Fruit fly (Drosophila melanogaster) whole organism, embryonic: ENCODE results near the gene DIP2.

Source experiments
- Asciz ChIP-seq: fragments of 200-800 bp; sonication (Bioruptor generic); optimal IDR thresholded peaks from 2 replicates; lab custom pipeline; 2017; ENCODE audit warnings: missing biosample characterization, mild to moderate bottlenecking, missing genetic modification characterization, missing genetic modification reagents
- B-H2 ChIP-seq: fragments of 200-800 bp; sonication (Bioruptor generic); optimal IDR thresholded peaks from 2 replicates; lab custom pipeline; 2018; ENCODE audit warnings: missing biosample characterization, mild to moderate bottlenecking, missing genetic modification characterization
- CG17361 ChIP-seq: fragments of 200-800 bp; sonication (Bioruptor generic); IDR thresholded peaks from 3 replicates; pipeline ENCODE4 v1.3.6; 2022; ENCODE audit warnings: missing biosample characterization, missing genetic modification characterization
- CG17568 ChIP-seq: fragments of 200-800 bp; sonication (Bioruptor generic); optimal IDR thresholded peaks from 2 replicates; lab custom pipeline; 2018; ENCODE audit warnings: missing biosample characterization, mild to moderate bottlenecking, missing genetic modification characterization, moderate library complexity
- CG17829 ChIP-seq: fragments of 200-800 bp; optimal IDR thresholded peaks from 2 replicates; lab custom pipeline; 2019; ENCODE audit warnings: missing biosample characterization, mild to moderate bottlenecking, missing genetic modification characterization, moderate library complexity
- CG2116 ChIP-seq: fragments of 200-800 bp; sonication (Bioruptor generic); optimal IDR thresholded peaks from 3 replicates; lab custom pipeline; 2018; ENCODE audit warnings: missing biosample characterization, mild to moderate bottlenecking, missing genetic modification characterization
- CG34422 ChIP-seq: fragments of 200-800 bp; sonication (Bioruptor generic); IDR thresholded peaks from 3 replicates; pipeline ENCODE4 v1.3.6; 2022; ENCODE audit warnings: missing biosample characterization, missing genetic modification characterization
- CG5953 ChIP-seq: fragments of 200-800 bp; sonication (Bioruptor generic); IDR thresholded peaks from 2 replicates; pipeline ENCODE4 v1.3.6; 2022; ENCODE audit warnings: missing biosample characterization, missing genetic modification characterization
- CG6254 ChIP-seq: fragments of 200-800 bp; sonication (Bioruptor generic); optimal IDR thresholded peaks from 3 replicates; lab custom pipeline; 2017; ENCODE audit warnings: mild to moderate bottlenecking, missing biosample characterization, missing genetic modification reagents, missing genetic modification characterization
- CG6272 ChIP-seq: fragments of 200-800 bp; sonication (Bioruptor generic); IDR thresholded peaks from 2 replicates; pipeline ENCODE4 v1.3.6; 2022; ENCODE audit warnings: missing biosample characterization, missing genetic modification characterization
- CG7372 ChIP-seq: fragments of 200-800 bp; sonication (Bioruptor generic); IDR thresholded peaks from 2 replicates; pipeline ENCODE4 v1.3.6; 2022; ENCODE audit warnings: missing biosample characterization, missing genetic modification characterization
- CG7963 ChIP-seq: fragments of 200-800 bp; sonication (Bioruptor generic); IDR thresholded peaks from 3 replicates; pipeline ENCODE4 v1.3.6; 2022; ENCODE audit warnings: missing biosample characterization, missing genetic modification characterization; ENCODE audit not compliant: partially characterized antibody
- Camta ChIP-seq: fragments of 200-800 bp; sonication (Bioruptor generic); optimal IDR thresholded peaks from 2 replicates; lab custom pipeline; 2016; ENCODE audit warnings: missing biosample characterization, missing genetic modification characterization
- CoRest ChIP-seq: fragments of 200-800 bp; sonication (Bioruptor generic); optimal IDR thresholded peaks from 3 replicates; lab custom pipeline; 2018; ENCODE audit warnings: missing biosample characterization, mild to moderate bottlenecking, missing genetic modification characterization, moderate library complexity
- Dip2 ChIP-seq: fragments of 200-800 bp; sonication (Bioruptor generic); IDR thresholded peaks from 2 replicates; pipeline ENCODE4 v1.3.6; 2022; ENCODE audit warnings: missing biosample characterization, missing genetic modification characterization
- Doc2 ChIP-seq: fragments of 200-800 bp; sonication (Bioruptor generic); IDR thresholded peaks from 2 replicates; pipeline ENCODE4 v1.3.6; 2022; ENCODE audit warnings: missing biosample characterization, missing genetic modification characterization
- HLH4C ChIP-seq: fragments of 200-800 bp; sonication (Bioruptor generic); IDR thresholded peaks from 3 replicates; pipeline ENCODE4 v1.3.6; 2022; ENCODE audit warnings: missing biosample characterization, missing genetic modification characterization; ENCODE audit not compliant: partially characterized antibody
- HLHmδ ChIP-seq: fragments of 200-800 bp; sonication (Bioruptor generic); optimal IDR thresholded peaks from 2 replicates; lab custom pipeline; 2018; ENCODE audit warnings: missing biosample characterization, mild to moderate bottlenecking, missing genetic modification characterization, moderate library complexity
- Med ChIP-seq: fragments of 200-800 bp; sonication (Bioruptor generic); peaks from one replicate; lab custom pipeline; 2016; ENCODE audit warnings: missing biosample characterization, missing genetic modification characterization, mild to moderate bottlenecking, inconsistent platforms, moderate library complexity
- Mes4 ChIP-seq: fragments of 200-800 bp; sonication (Bioruptor generic); optimal IDR thresholded peaks from 2 replicates; lab custom pipeline; 2016; ENCODE audit warnings: missing biosample characterization, missing genetic modification characterization
- NC2β ChIP-seq: fragments of 200-800 bp; sonication (Bioruptor generic); optimal IDR thresholded peaks from 2 replicates; lab custom pipeline; 2016; ENCODE audit warnings: missing biosample characterization, missing genetic modification characterization
- Nf-YA ChIP-seq: fragments of 200-800 bp; sonication (Bioruptor generic); IDR thresholded peaks from 2 replicates; pipeline ENCODE4 v1.3.6; 2022; ENCODE audit warnings: missing biosample characterization, missing genetic modification characterization
- Oli ChIP-seq: fragments of 200-800 bp; sonication (Bioruptor generic); optimal IDR thresholded peaks from 2 replicates; lab custom pipeline; 2018; ENCODE audit warnings: missing biosample characterization, mild to moderate bottlenecking, missing genetic modification characterization, moderate library complexity
- Sox102F ChIP-seq: fragments of 200-800 bp; sonication (Bioruptor generic); optimal IDR thresholded peaks from 2 replicates; lab custom pipeline; 2018; ENCODE audit warnings: missing biosample characterization, mild to moderate bottlenecking, missing genetic modification characterization, moderate library complexity
- Sry-δ ChIP-seq: fragments of 200-800 bp; sonication (Bioruptor generic); optimal IDR thresholded peaks from 2 replicates; lab custom pipeline; 2016; ENCODE audit warnings: missing biosample characterization, missing genetic modification characterization
- Xrp1 ChIP-seq: fragments of 200-800 bp; sonication (Bioruptor generic); IDR thresholded peaks from 2 replicates; pipeline ENCODE4 v1.3.6; 2022; ENCODE audit warnings: missing biosample characterization, missing genetic modification characterization
- YL-1 ChIP-seq: fragments of 200-800 bp; sonication (Bioruptor generic); optimal IDR thresholded peaks from 3 replicates; lab custom pipeline; 2017; ENCODE audit warnings: missing biosample characterization, mild to moderate bottlenecking, missing genetic modification characterization
- ato ChIP-seq: fragments of 200-800 bp; sonication (Bioruptor generic); IDR thresholded peaks from 2 replicates; pipeline ENCODE4 v1.3.6; 2022; ENCODE audit warnings: missing biosample characterization, missing genetic modification characterization; ENCODE audit not compliant: partially characterized antibody
- bab2 ChIP-seq: fragments of 200-800 bp; sonication (Bioruptor generic); optimal IDR thresholded peaks from 2 replicates; lab custom pipeline; 2016; ENCODE audit warnings: missing biosample characterization, missing genetic modification characterization
- cg ChIP-seq: fragments of 200-800 bp; sonication (Bioruptor generic); optimal IDR thresholded peaks from 3 replicates; lab custom pipeline; 2019; ENCODE audit warnings: missing biosample characterization, mild to moderate bottlenecking, missing genetic modification characterization, moderate library complexity
- ci ChIP-seq: fragments of 200-800 bp; sonication (Bioruptor generic); IDR thresholded peaks from 3 replicates; pipeline ENCODE4 v1.3.6; 2022; ENCODE audit warnings: missing biosample characterization, missing genetic modification characterization
- ewg ChIP-seq: fragments of 200-800 bp; sonication (Bioruptor generic); optimal IDR thresholded peaks from 3 replicates; lab custom pipeline; 2017; ENCODE audit warnings: mild to moderate bottlenecking, missing biosample characterization, missing genetic modification reagents, missing genetic modification characterization
- eyg ChIP-seq: fragments of 200-800 bp; sonication (Bioruptor generic); optimal IDR thresholded peaks from 3 replicates; lab custom pipeline; 2016; ENCODE audit warnings: missing biosample characterization, missing genetic modification characterization
- gcm ChIP-seq: fragments of 200-800 bp; sonication (Bioruptor generic); optimal IDR thresholded peaks from 2 replicates; lab custom pipeline; 2019; ENCODE audit warnings: missing biosample characterization, mild to moderate bottlenecking, missing genetic modification characterization, moderate library complexity
- jigr1 ChIP-seq: fragments of 200-800 bp; sonication (Bioruptor generic); IDR thresholded peaks from 3 replicates; pipeline ENCODE4 v1.3.6; 2022; ENCODE audit warnings: missing biosample characterization, missing genetic modification characterization
- maf-S ChIP-seq: fragments of 200-800 bp; sonication (Bioruptor generic); optimal IDR thresholded peaks from 2 replicates; lab custom pipeline; 2016; ENCODE audit warnings: missing biosample characterization, missing genetic modification characterization
- nmo ChIP-seq: fragments of 200-800 bp; sonication (Bioruptor generic); optimal IDR thresholded peaks from 2 replicates; lab custom pipeline; 2018; ENCODE audit warnings: missing biosample characterization, mild to moderate bottlenecking, missing genetic modification characterization, moderate library complexity
- pum ChIP-seq: fragments of 200-800 bp; sonication (Bioruptor generic); optimal IDR thresholded peaks from 2 replicates; lab custom pipeline; 2016; ENCODE audit warnings: missing biosample characterization, missing genetic modification characterization
- sens-2 ChIP-seq: fragments of 200-800 bp; sonication (Bioruptor generic); IDR thresholded peaks from 2 replicates; pipeline ENCODE4 v1.3.6; 2022; ENCODE audit warnings: missing biosample characterization, missing genetic modification characterization
- shn ChIP-seq: fragments of 200-800 bp; sonication (Bioruptor generic); optimal IDR thresholded peaks from 3 replicates; lab custom pipeline; 2016; ENCODE audit warnings: missing biosample characterization, missing genetic modification characterization
- sr ChIP-seq: fragments of 200-800 bp; sonication (Bioruptor generic); IDR thresholded peaks from 3 replicates; pipeline ENCODE4 v1.3.6; 2022; ENCODE audit warnings: missing biosample characterization, missing genetic modification characterization
- ssp ChIP-seq: fragments of 200-800 bp; sonication (Bioruptor generic); IDR thresholded peaks from 2 replicates; pipeline ENCODE4 v1.3.6; 2022; ENCODE audit warnings: missing biosample characterization, missing genetic modification characterization
- sug ChIP-seq: fragments of 200-800 bp; optimal IDR thresholded peaks from 2 replicates; lab custom pipeline; 2019; ENCODE audit warnings: missing biosample characterization, mild to moderate bottlenecking, missing genetic modification characterization, moderate library complexity
- vvl ChIP-seq: fragments of 200-800 bp; sonication (Bioruptor generic); IDR thresholded peaks from 2 replicates; pipeline ENCODE4 v1.3.6; 2022; ENCODE audit warnings: missing biosample characterization, missing genetic modification characterization
- zen2 ChIP-seq: fragments of 200-800 bp; sonication (Bioruptor generic); IDR thresholded peaks from 3 replicates; pipeline ENCODE4 v1.3.6; 2022; ENCODE audit warnings: missing biosample characterization, missing genetic modification characterization; ENCODE audit not compliant: partially characterized antibody

Gene DIP2

dm6 chr3L:274855-275254 is 17.1 kb upstream of the DIP2 start, which contains the start of gene ttm2:
TSS of gene ttm2 (plus strand) at chr3L:275155.
- TF ChIP-seq Doc2 (no peak), HLH4C (GFP tag; lab: Robert Waterston, UW) (no peak)

- TF ChIP-seq gcm (GFP tag; lab: Kevin White, UChicago) (no peak), Med (peak; percentile 0)
- TF ChIP-seq, all 482 proteins: peak for 1
Measured at dm6 chr3L:273291-273690, 15.5 kb upstream of the DIP2 start, which contains the start of gene CG32845. TSS of gene CG32845 (minus strand) at chr3L:273391.

dm6 chr3L:271501-272249 is 13.9 kb upstream of the DIP2 start:
- TF ChIP-seq sug (tag; lab: Kevin White, UChicago), result no peak
- TF ChIP-seq cg (GFP tag; lab: Kevin White, UChicago), result peak; percentile 25
- TF ChIP-seq nmo (GFP tag; lab: Kevin White, UChicago), result no peak
- no peak for TF ChIP-seq maf-S (GFP tag; lab: Kevin White, UChicago)
- TF ChIP-seq CG17829, result peak; percentile 2
- peak; percentile 34; the same call in 1 of the 3 replicates for TF ChIP-seq CG34422 (GFP tag; lab: Robert Waterston, UW)
- TF ChIP-seq Sry-δ, result no peak
- no peak for TF ChIP-seq CG6272 (GFP tag; lab: Robert Waterston, UW)
- no peak for TF ChIP-seq NC2β
- no peak for TF ChIP-seq pum
- peak; percentile 39; the same call in 1 of the 3 replicates for TF ChIP-seq HLH4C (GFP tag; lab: Robert Waterston, UW)
- no peak for TF ChIP-seq Nf-YA
- TF ChIP-seq CG17361 (GFP tag; lab: Robert Waterston, UW), result no peak
- no peak for TF ChIP-seq CG17568 (GFP tag; lab: Kevin White, UChicago)
- TF ChIP-seq jigr1 (GFP tag; lab: Robert Waterston, UW), result no peak
- TF ChIP-seq Med, result peak; percentile 72
- TF ChIP-seq Dip2 (GFP tag; lab: Robert Waterston, UW), result no peak
- peak; percentile 75 for TF ChIP-seq HLHmδ (GFP tag; lab: Kevin White, UChicago)
- no peak for TF ChIP-seq Asciz
- no peak for TF ChIP-seq ssp (GFP tag; lab: Robert Waterston, UW)
- TF ChIP-seq Oli (tag; lab: Kevin White, UChicago), result no peak
- TF ChIP-seq CG6254, result no peak
- peak; percentile 88 for TF ChIP-seq sr
- no peak; the same call in 1 of the 2 replicates for TF ChIP-seq Xrp1 (GFP tag; lab: Robert Waterston, UW)
- TF ChIP-seq B-H2 (GFP tag; lab: Kevin White, UChicago), result no peak
- TF ChIP-seq YL-1, result no peak
- no peak for TF ChIP-seq Sox102F
- no peak for TF ChIP-seq CG7372 (GFP tag; lab: Robert Waterston, UW)
- TF ChIP-seq sens-2 (GFP tag; lab: Robert Waterston, UW), result peak; percentile 42; the same call in 1 of the 2 replicates
- no peak for TF ChIP-seq CG7963 (GFP tag; lab: Robert Waterston, UW)
- TF ChIP-seq CG5953 (GFP tag; lab: Robert Waterston, UW), result peak; percentile 42; the same call in 1 of the 2 replicates
- peak; percentile 77; the same call in 2 of the 3 replicates for TF ChIP-seq ci (GFP tag; lab: Robert Waterston, UW)
- TF ChIP-seq Mes4, result no peak
- no peak for TF ChIP-seq bab2 (GFP tag; lab: Kevin White, UChicago)
- peak; percentile 57; the same call in 2 of the 3 replicates for TF ChIP-seq zen2 (GFP tag; lab: Robert Waterston, UW)
- no peak for TF ChIP-seq Camta
- peak; percentile 72 for TF ChIP-seq ewg (GFP tag; lab: Kevin White, UChicago)
- no peak for TF ChIP-seq CG2116 (GFP tag; lab: Kevin White, UChicago)
- peak; percentile 64; the same call in 1 of the 2 replicates for TF ChIP-seq ato
- TF ChIP-seq shn (GFP tag; lab: Kevin White, UChicago), result no peak
- TF ChIP-seq eyg (GFP tag; lab: Kevin White, UChicago), result no peak
- TF ChIP-seq vvl, result peak; percentile 47; the same call in 1 of the 2 replicates
- TF ChIP-seq CoRest (tag; lab: Kevin White, UChicago), result no peak
